Fruit fly (Drosophila melanogaster): Measurements from ENCODE around the gene CG34296.

DNA sequence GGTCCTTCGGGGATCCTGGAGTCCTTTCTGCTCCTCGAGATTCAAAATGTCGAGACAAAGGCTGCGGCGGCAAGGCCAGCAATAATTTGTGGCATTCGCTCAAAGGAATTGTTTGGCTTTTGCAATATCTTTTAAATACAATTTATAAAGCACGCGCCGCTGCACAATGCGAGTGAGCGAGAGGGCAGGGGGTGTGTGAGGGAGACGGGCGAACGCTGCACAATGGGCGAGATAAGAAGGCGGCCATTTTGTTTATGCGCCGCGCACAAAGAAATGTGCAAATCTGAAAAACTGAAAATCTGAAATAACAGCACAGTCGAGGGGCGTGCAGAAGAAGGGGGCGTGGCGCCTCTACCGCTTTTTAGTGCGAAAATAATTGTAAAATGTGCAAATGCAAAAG is 14.0 kb upstream of the CG34296 start:
- no peak for TF ChIP-seq CG6854 (GFP tag; optimal IDR thresholded peaks at IDR 0.05)
- no peak for TF ChIP-seq Hr39 (GFP tag; optimal IDR thresholded peaks at IDR 0.05)
- TF ChIP-seq CG3919 (GFP tag; optimal IDR thresholded peaks at IDR 0.05), result no peak
- TF ChIP-seq Lpt (GFP tag; optimal IDR thresholded peaks at IDR 0.05), result no peak
- no peak for TF ChIP-seq CG34406 (GFP tag; optimal IDR thresholded peaks at IDR 0.05)
- no peak for TF ChIP-seq OdsH (GFP tag; optimal IDR thresholded peaks at IDR 0.05)
- TF ChIP-seq vri (GFP tag; optimal IDR thresholded peaks at IDR 0.05), result no peak
- TF ChIP-seq svp (GFP tag), result peak; percentile 4
- TF ChIP-seq Hr4 (GFP tag; optimal IDR thresholded peaks at IDR 0.05), result no peak
- no peak for TF ChIP-seq dsx (GFP tag; optimal IDR thresholded peaks at IDR 0.05; ENCODE audit: poor library complexity, severe bottlenecking)
- TF ChIP-seq Eip78C (GFP tag), result no peak
- TF ChIP-seq Gug (GFP tag; IDR thresholded peaks at IDR 0.05), result no peak
